Fruit fly (Drosophila melanogaster) whole organism: Measurements from ENCODE around the gene CG5810.

Source experiments
- CG8478 ChIP-seq: fragments of >200 bp; optimal IDR thresholded peaks from 2 replicates; lab custom pipeline; 2018; ENCODE audit warnings: inconsistent platforms
- Dll ChIP-seq: fragments of >200 bp; optimal IDR thresholded peaks from 2 replicates; lab custom pipeline; 2017
- EcR ChIP-seq, 2 experiments: fragments of >200 bp; optimal IDR thresholded peaks; 2 replicates each; lab custom pipeline; 2017; ENCODE audit warnings: missing biosample characterization in 2 of 2, missing genetic modification characterization in 2 of 2, missing genetic modification reagents in 2 of 2
- pan ChIP-seq: fragments of >200 bp; optimal IDR thresholded peaks from 2 replicates; lab custom pipeline; 2017
- psq ChIP-seq: fragments of >200 bp; optimal IDR thresholded peaks from 2 replicates; lab custom pipeline; 2017
- usp ChIP-seq: fragments of >200 bp; optimal IDR thresholded peaks from 2 replicates; lab custom pipeline; 2017; ENCODE audit warnings: missing biosample characterization, missing genetic modification characterization, mixed read lengths

CG5810 gene

dm6 chr3R:21140458-21140857, 23.1 kb upstream of the CG5810 start, which contains the start of gene SNF4Agamma:
TSS of gene SNF4Agamma (plus strand) at chr3R:21140739.
- no peak for TF ChIP-seq psq
- no peak for TF ChIP-seq EcR (GFP tag; optimal IDR thresholded peaks at IDR 0.05; lab: Kevin White, UChicago)
- no peak for TF ChIP-seq CG8478 (lab: Kevin White, UChicago)
- TF ChIP-seq pan (lab: Kevin White, UChicago) = no peak
- TF ChIP-seq Dll = no peak
- no peak for TF ChIP-seq usp (GFP tag; lab: Kevin White, UChicago)

dm6 chr3R:21141341-21141740, 22.2 kb upstream of the CG5810 start:
- no peak for TF ChIP-seq pan (lab: Kevin White, UChicago)
- no peak for TF ChIP-seq CG8478 (lab: Kevin White, UChicago)
- TF ChIP-seq EcR (GFP tag; optimal IDR thresholded peaks at IDR 0.05; lab: Kevin White, UChicago) = no peak
- TF ChIP-seq psq = no peak
- TF ChIP-seq Dll = no peak
- TF ChIP-seq usp (GFP tag; lab: Kevin White, UChicago) = no peak

dm6 chr3R:21150090-21150489, 13.5 kb upstream of the CG5810 start:
- TF ChIP-seq EcR (GFP tag; optimal IDR thresholded peaks at IDR 0.05; lab: Kevin White, UChicago) = no peak
- no peak for TF ChIP-seq usp (GFP tag; lab: Kevin White, UChicago)
- no peak for TF ChIP-seq Dll
- TF ChIP-seq pan (lab: Kevin White, UChicago) = no peak
- TF ChIP-seq psq = no peak
- TF ChIP-seq CG8478 (lab: Kevin White, UChicago) = no peak

- TF ChIP-seq usp (GFP tag; lab: Kevin White, UChicago) = no peak
- no peak for TF ChIP-seq Dll
- no peak for TF ChIP-seq psq
- TF ChIP-seq EcR (GFP tag; optimal IDR thresholded peaks at IDR 0.05; lab: Kevin White, UChicago) = no peak
Measured at dm6 chr3R:21151090-21151870, 12.3 kb upstream of the CG5810 start.

dm6 chr3R:21152856-21153278, 10.7 kb upstream of the CG5810 start:
- TF ChIP-seq pan (lab: Kevin White, UChicago) (no peak), psq (no peak), usp (GFP tag; lab: Kevin White, UChicago) (no peak), CG8478 (lab: Kevin White, UChicago) (no peak), EcR (GFP tag; optimal IDR thresholded peaks at IDR 0.05; lab: Kevin White, UChicago) (no peak), Dll (no peak)

dm6 chr3R:21154130-21154529, 9.4 kb upstream of the CG5810 start:
- TF ChIP-seq usp (GFP tag; lab: Kevin White, UChicago) = no peak
- no peak for TF ChIP-seq CG8478 (lab: Kevin White, UChicago)
- TF ChIP-seq EcR (GFP tag; optimal IDR thresholded peaks at IDR 0.05; lab: Kevin White, UChicago) = no peak

- TF ChIP-seq psq (no peak), pan (lab: Kevin White, UChicago) (no peak), Dll (no peak), EcR (GFP tag; optimal IDR thresholded peaks at IDR 0.05; lab: Kevin White, UChicago) (no peak), CG8478 (lab: Kevin White, UChicago) (no peak), usp (GFP tag; lab: Kevin White, UChicago) (no peak)
Measured at dm6 chr3R:21155931-21156488, 7.6 kb upstream of the CG5810 start.

- TF ChIP-seq CG8478 (lab: Kevin White, UChicago) (no peak), usp (GFP tag; lab: Kevin White, UChicago) (no peak), EcR (GFP tag; optimal IDR thresholded peaks at IDR 0.05; lab: Kevin White, UChicago) (no peak), pan (lab: Kevin White, UChicago) (no peak), psq (no peak), Dll (no peak)
Measured at dm6 chr3R:21156572-21157480, 6.8 kb upstream of the CG5810 start.

dm6 chr3R:21158643-21159042, 4.9 kb upstream of the CG5810 start:
- TF ChIP-seq Dll (no peak), pan (lab: Kevin White, UChicago) (no peak), psq (no peak), CG8478 (lab: Kevin White, UChicago) (no peak), EcR (GFP tag; optimal IDR thresholded peaks at IDR 0.05; lab: Kevin White, UChicago) (no peak), usp (GFP tag; lab: Kevin White, UChicago) (no peak)

dm6 chr3R:21161042-21161532, 2.5 kb upstream of the CG5810 start, which contains the start of gene cDIP:
TSS of gene cDIP (minus strand) at chr3R:21161092.
- TF ChIP-seq CG8478 (lab: Kevin White, UChicago) (no peak), psq (no peak), Dll (no peak), EcR (GFP tag; optimal IDR thresholded peaks at IDR 0.05; lab: Kevin White, UChicago) (no peak), pan (lab: Kevin White, UChicago) (no peak), usp (GFP tag; lab: Kevin White, UChicago) (no peak)

- no peak for TF ChIP-seq pan (lab: Kevin White, UChicago)
- TF ChIP-seq psq = no peak
- TF ChIP-seq EcR (GFP tag; optimal IDR thresholded peaks at IDR 0.05; lab: Kevin White, UChicago) = no peak
- TF ChIP-seq usp (GFP tag; lab: Kevin White, UChicago) = no peak
- TF ChIP-seq CG8478 (lab: Kevin White, UChicago) = no peak
Measured at dm6 chr3R:21161620-21162029, 2.0 kb upstream of the CG5810 start.
